Worm (Caenorhabditis elegans): ENCODE data around the gene W10G6.6.

The W10G6.6 gene

DNA sequence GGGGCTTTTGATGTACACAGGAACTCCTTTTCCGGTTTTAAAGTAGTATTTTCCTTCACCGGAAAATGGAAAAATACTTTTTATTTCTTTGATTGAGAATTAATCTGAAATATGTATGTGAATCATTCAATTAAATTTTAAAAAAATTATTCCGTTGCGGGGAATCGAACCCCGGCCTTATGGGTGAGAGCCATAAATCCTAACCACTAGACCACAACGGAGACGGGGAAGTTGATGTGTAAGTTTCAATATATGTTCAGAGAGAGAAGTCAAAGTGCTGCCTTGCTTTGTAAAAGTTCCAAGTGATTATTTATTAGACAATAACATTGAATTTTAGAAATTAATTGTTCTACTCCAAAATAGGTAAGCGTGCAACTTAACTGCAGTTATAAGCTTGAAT is 20.6 kb upstream of the W10G6.6 start (continued):
- TF ChIP-seq let-607 (tag; optimal IDR thresholded peaks at IDR 0.05) (peak in 1 of 2 experiments; percentile 40), rpc-1 (optimal IDR thresholded peaks at IDR 0.05) (peak; percentile 93), rpc-1 (tag; optimal IDR thresholded peaks at IDR 0.05) (peak; percentile 95), ztf-22 (GFP tag; optimal IDR thresholded peaks at IDR 0.05) (no peak), snpc-3.4 (tag; optimal IDR thresholded peaks at IDR 0.05) (peak; percentile 29), B0336.3 (GFP tag; IDR thresholded peaks at IDR 0.05) (no peak), nhr-80 (tag; optimal IDR thresholded peaks at IDR 0.05) (peak; percentile 13), hrde-1 (tag; optimal IDR thresholded peaks at IDR 0.05; ENCODE audit: borderline replicate concordance) (no peak), F10E7.11 (tag; optimal IDR thresholded peaks at IDR 0.05) (peak; percentile 43), rcor-1 (GFP tag; IDR thresholded peaks at IDR 0.05) (peak; percentile 44), pbrm-1 (GFP tag; IDR thresholded peaks at IDR 0.05) (peak; percentile 71), snpc-1.1 (tag; optimal IDR thresholded peaks at IDR 0.05; ENCODE audit: insufficient read depth) (peak; percentile 26), tbx-9 (tag; optimal IDR thresholded peaks at IDR 0.05; ENCODE audit: borderline replicate concordance) (no peak), ztf-28 (GFP tag; IDR thresholded peaks at IDR 0.05) (no peak), F57A8.1 (GFP tag; optimal IDR thresholded peaks at IDR 0.05) (no peak), F55B11.4 (tag; optimal IDR thresholded peaks at IDR 0.05; ENCODE audit: borderline replicate concordance, insufficient read depth) (no peak), ztf-18 (tag; optimal IDR thresholded peaks at IDR 0.05) (peak; percentile 72), snpc-1.3 (tag; optimal IDR thresholded peaks at IDR 0.05; ENCODE audit: insufficient read depth) (peak; percentile 86), lag-1 (GFP tag; IDR thresholded peaks at IDR 0.05) (no peak), madf-6 (GFP tag; IDR thresholded peaks at IDR 0.05) (no peak; the same call in 1 of the 2 replicates), aptf-3 (GFP tag; IDR thresholded peaks at IDR 0.05) (no peak), sptf-2 (GFP tag; optimal IDR thresholded peaks at IDR 0.05) (no peak), unc-62 (GFP tag; optimal IDR thresholded peaks at IDR 0.05) (no peak), F52B5.7 (tag; optimal IDR thresholded peaks at IDR 0.05) (no peak), lin-26 (GFP tag; IDR thresholded peaks at IDR 0.05) (peak; percentile 86), F39B2.1 (GFP tag; IDR thresholded peaks at IDR 0.05) (no peak), hsf-1 (GFP tag; IDR thresholded peaks at IDR 0.05) (no peak), Y67H2A.10 (GFP tag; conservative IDR thresholded peaks at IDR 0.05) (no peak), ceh-27 (GFP tag; optimal IDR thresholded peaks at IDR 0.05) (no peak), madf-10 (tag; optimal IDR thresholded peaks at IDR 0.05) (peak; percentile 60), zfh-2 (GFP tag; conservative IDR thresholded peaks at IDR 0.05) (no peak), nfya-1 (tag; optimal IDR thresholded peaks at IDR 0.05; ENCODE audit: borderline replicate concordance, insufficient read depth) (no peak), somi-1 (GFP tag; optimal IDR thresholded peaks at IDR 0.05) (peak; percentile 38), F33H1.4 (GFP tag; IDR thresholded peaks at IDR 0.05) (no peak), rec-8 (tag; optimal IDR thresholded peaks at IDR 0.05) (peak; percentile 54 to 80), atf-7 (tag; optimal IDR thresholded peaks at IDR 0.05) (no peak), ets-4 (GFP tag; optimal IDR thresholded peaks at IDR 0.05) (no peak), ztf-3 (GFP tag; optimal IDR thresholded peaks at IDR 0.05) (no peak), die-1 (tag; optimal IDR thresholded peaks at IDR 0.05) (peak; percentile 89), ztf-26 (tag; optimal IDR thresholded peaks at IDR 0.05) (no peak), K11D2.4 (GFP tag; IDR thresholded peaks at IDR 0.05) (no peak), nfyb-1 (GFP tag; IDR thresholded peaks at IDR 0.05) (peak; percentile 43; the same call in 1 of the 2 replicates), athp-1 (tag; optimal IDR thresholded peaks at IDR 0.05) (no peak), xnd-1 (tag; optimal IDR thresholded peaks at IDR 0.05) (no peak), ZK185.1 (tag; optimal IDR thresholded peaks at IDR 0.05; ENCODE audit: poor library complexity, severe bottlenecking) (peak; percentile 93), bed-1 (GFP tag; IDR thresholded peaks at IDR 0.05) (no peak), nfya-2 (GFP tag; IDR thresholded peaks at IDR 0.05) (no peak), ztf-6 (GFP tag; IDR thresholded peaks at IDR 0.05) (no peak)
